Fruit fly (Drosophila melanogaster) whole organism, embryonic: Measurements from ENCODE around the gene Actn3.
A peak's percentile ranks its signal among the peaks of the same experiment; 100 is the strongest.

Experiments used
- Abd-B ChIP-seq: fragments of 200-800 bp; sonication (Bioruptor generic); optimal IDR thresholded peaks from 2 replicates; lab custom pipeline; 2018; ENCODE audit warnings: missing biosample characterization, mild to moderate bottlenecking, missing genetic modification characterization, moderate library complexity
- Atf-2 ChIP-seq: fragments of 200-800 bp; sonication (Bioruptor generic); optimal IDR thresholded peaks from 2 replicates; lab custom pipeline; 2016; ENCODE audit warnings: missing biosample characterization, missing genetic modification characterization
- Bgb ChIP-seq: fragments of 200-800 bp; sonication (Bioruptor generic); IDR thresholded peaks from 2 replicates; pipeline ENCODE4 v1.3.6; 2022; ENCODE audit warnings: missing biosample characterization, missing genetic modification characterization; ENCODE audit not compliant: partially characterized antibody
- C15 ChIP-seq: fragments of 200-800 bp; sonication (Bioruptor generic); IDR thresholded peaks from 3 replicates; pipeline ENCODE4 v1.3.6; 2022; ENCODE audit warnings: missing biosample characterization, missing genetic modification characterization
- CG11085 ChIP-seq: fragments of 200-800 bp; sonication (Bioruptor generic); IDR thresholded peaks from 2 replicates; pipeline ENCODE4 v1.3.6; 2022; ENCODE audit warnings: missing biosample characterization, missing genetic modification characterization
- CG12236 ChIP-seq: fragments of 200-800 bp; sonication (Bioruptor generic); optimal IDR thresholded peaks from 2 replicates; lab custom pipeline; 2016; ENCODE audit warnings: missing biosample characterization, missing genetic modification characterization
- CG12659 ChIP-seq: fragments of 200-800 bp; sonication (Bioruptor generic); optimal IDR thresholded peaks from 3 replicates; lab custom pipeline; 2017; ENCODE audit warnings: mild to moderate bottlenecking, missing biosample characterization, missing genetic modification reagents, missing genetic modification characterization
- CG13894 ChIP-seq: fragments of 200-800 bp; sonication (Bioruptor generic); optimal IDR thresholded peaks from 3 replicates; lab custom pipeline; 2018; ENCODE audit warnings: missing biosample characterization, mild to moderate bottlenecking, missing genetic modification characterization, moderate library complexity
- CG14860 ChIP-seq: fragments of 200-800 bp; sonication (Bioruptor generic); IDR thresholded peaks from 3 replicates; pipeline ENCODE4 v1.3.6; 2022; ENCODE audit warnings: missing biosample characterization, missing genetic modification characterization; ENCODE audit not compliant: partially characterized antibody
- CG15269 ChIP-seq: fragments of 200-800 bp; sonication (Bioruptor generic); optimal IDR thresholded peaks from 2 replicates; lab custom pipeline; 2018; ENCODE audit warnings: missing biosample characterization, mild to moderate bottlenecking, missing genetic modification characterization, moderate library complexity
- CG1529 ChIP-seq: fragments of 200-800 bp; sonication (Bioruptor generic); optimal IDR thresholded peaks from 3 replicates; lab custom pipeline; 2018; ENCODE audit warnings: missing biosample characterization, missing genetic modification characterization
- CG16779 ChIP-seq: fragments of 200-800 bp; sonication (Bioruptor generic); IDR thresholded peaks from 2 replicates; pipeline ENCODE4 v1.3.6; 2022; ENCODE audit warnings: missing biosample characterization, missing genetic modification characterization
- CG16863 ChIP-seq: fragments of 200-800 bp; sonication (Bioruptor generic); optimal IDR thresholded peaks from 3 replicates; lab custom pipeline; 2016; ENCODE audit warnings: missing biosample characterization, missing genetic modification characterization
- CG17912 ChIP-seq: fragments of 200-800 bp; sonication (Bioruptor generic); optimal IDR thresholded peaks from 2 replicates; lab custom pipeline; 2018; ENCODE audit warnings: missing biosample characterization, mild to moderate bottlenecking, missing genetic modification characterization
- CG18476 ChIP-seq: fragments of 200-800 bp; sonication (Bioruptor generic); optimal IDR thresholded peaks from 2 replicates; lab custom pipeline; 2016; ENCODE audit warnings: missing biosample characterization, mild to moderate bottlenecking, missing genetic modification characterization
- CG18599 ChIP-seq: fragments of 200-800 bp; sonication (Bioruptor generic); optimal IDR thresholded peaks from 3 replicates; lab custom pipeline; 2017; ENCODE audit warnings: missing biosample characterization, missing genetic modification characterization, mild to moderate bottlenecking, moderate library complexity, missing genetic modification reagents
- CG18764 ChIP-seq: fragments of 200-800 bp; sonication (Bioruptor generic); optimal IDR thresholded peaks from 3 replicates; lab custom pipeline; 2016; ENCODE audit warnings: missing biosample characterization, missing genetic modification characterization
- CG2120 ChIP-seq: fragments of 200-800 bp; sonication (Bioruptor generic); optimal IDR thresholded peaks from 3 replicates; lab custom pipeline; 2016; ENCODE audit warnings: missing biosample characterization, missing genetic modification characterization
- CG2889 ChIP-seq: fragments of 200-800 bp; sonication (Bioruptor generic); IDR thresholded peaks from 3 replicates; pipeline ENCODE4 v1.3.6; 2022; ENCODE audit warnings: missing biosample characterization, missing genetic modification characterization
- CG30020 ChIP-seq: fragments of 200-800 bp; optimal IDR thresholded peaks from 2 replicates; lab custom pipeline; 2019; ENCODE audit warnings: missing biosample characterization, mild to moderate bottlenecking, missing genetic modification characterization, moderate library complexity
- CG3065 ChIP-seq: fragments of 200-800 bp; sonication (Bioruptor generic); optimal IDR thresholded peaks from 2 replicates; lab custom pipeline; 2016; ENCODE audit warnings: missing biosample characterization, missing genetic modification characterization
- CG34376 ChIP-seq: fragments of 200-800 bp; sonication (Bioruptor generic); optimal IDR thresholded peaks from 2 replicates; lab custom pipeline; 2018; ENCODE audit warnings: missing biosample characterization, mild to moderate bottlenecking, missing genetic modification characterization
- CG6791 ChIP-seq: fragments of 200-800 bp; sonication (Bioruptor generic); IDR thresholded peaks from 3 replicates; pipeline ENCODE4 v1.3.6; 2022; ENCODE audit warnings: missing biosample characterization, missing genetic modification characterization; ENCODE audit not compliant: partially characterized antibody
- CG6813 ChIP-seq: fragments of 200-800 bp; sonication (Bioruptor generic); optimal IDR thresholded peaks from 2 replicates; lab custom pipeline; 2017; ENCODE audit warnings: missing biosample characterization, missing genetic modification characterization, mild to moderate bottlenecking, moderate library complexity, missing genetic modification reagents
- CG6854 ChIP-seq: fragments of 200-800 bp; sonication (Bioruptor generic); optimal IDR thresholded peaks from 3 replicates; lab custom pipeline; 2017; ENCODE audit warnings: missing biosample characterization, mild to moderate bottlenecking, missing genetic modification characterization
- CG8765 ChIP-seq: fragments of 200-800 bp; sonication (Bioruptor generic); IDR thresholded peaks from 2 replicates; pipeline ENCODE4 v1.3.6; 2022; ENCODE audit warnings: missing biosample characterization, missing genetic modification characterization
- CG9609 ChIP-seq: fragments of 200-800 bp; sonication (Bioruptor generic); optimal IDR thresholded peaks from 3 replicates; lab custom pipeline; 2016; ENCODE audit warnings: missing biosample characterization, missing genetic modification characterization
- Hand ChIP-seq: fragments of 200-800 bp; sonication (Bioruptor generic); optimal IDR thresholded peaks from 2 replicates; lab custom pipeline; 2017; ENCODE audit warnings: mild to moderate bottlenecking, missing biosample characterization, missing genetic modification reagents, missing genetic modification characterization
- Hr51 ChIP-seq, 2 experiments: fragments of 200-800 bp; sonication (Bioruptor generic); optimal IDR thresholded peaks; 2 replicates in 1 of 2; 3 replicates in 1 of 2; lab custom pipeline; 2016 to 2018; ENCODE audit warnings: missing biosample characterization in 2 of 2, missing genetic modification characterization in 2 of 2, mild to moderate bottlenecking in 1 of 2, moderate library complexity in 1 of 2
- Max ChIP-seq: fragments of 200-800 bp; sonication (Bioruptor generic); optimal IDR thresholded peaks from 2 replicates; lab custom pipeline; 2016; ENCODE audit warnings: missing biosample characterization, mild to moderate bottlenecking, missing genetic modification characterization
- NFAT ChIP-seq: fragments of 200-800 bp; sonication (Bioruptor generic); IDR thresholded peaks from 2 replicates; pipeline ENCODE4 v1.3.6; 2022; ENCODE audit warnings: missing biosample characterization, missing genetic modification characterization
- Sin3A ChIP-seq: fragments of >200 bp; optimal IDR thresholded peaks from 2 replicates; lab custom pipeline; 2018
- Sox100B ChIP-seq: fragments of 200-800 bp; sonication (Bioruptor generic); optimal IDR thresholded peaks from 3 replicates; lab custom pipeline; 2018; ENCODE audit warnings: missing biosample characterization, mild to moderate bottlenecking, missing genetic modification characterization
- Taf1 ChIP-seq: fragments of 200-800 bp; sonication (Bioruptor generic); IDR thresholded peaks from 2 replicates; pipeline ENCODE4 v1.3.6; 2022; ENCODE audit warnings: missing biosample characterization, missing genetic modification characterization
- Trl ChIP-seq, 3 experiments: fragments of >200 bp in 2 of 3; fragments of 200-800 bp in 1 of 3; sonication (Bioruptor generic) in 1 of 3; optimal IDR thresholded peaks; 2 replicates in 1 of 3; 3 replicates in 2 of 3; lab custom pipeline; 2016 to 2017; ENCODE audit warnings: missing biosample characterization in 1 of 3, missing genetic modification characterization in 1 of 3
- ab ChIP-seq: fragments of 200-800 bp; sonication (Bioruptor generic); optimal IDR thresholded peaks from 2 replicates; lab custom pipeline; 2016; ENCODE audit warnings: missing biosample characterization, missing genetic modification characterization
- ac ChIP-seq: fragments of 200-800 bp; sonication (Bioruptor generic); optimal IDR thresholded peaks from 3 replicates; lab custom pipeline; 2017; ENCODE audit warnings: missing biosample characterization, mild to moderate bottlenecking, missing genetic modification characterization
- fru ChIP-seq: fragments of >200 bp; optimal IDR thresholded peaks from 2 replicates; lab custom pipeline; 2017
- gfzf ChIP-seq: fragments of 200-800 bp; sonication (Bioruptor generic); optimal IDR thresholded peaks from 2 replicates; lab custom pipeline; 2016; ENCODE audit warnings: missing biosample characterization, mild to moderate bottlenecking, missing genetic modification characterization, moderate library complexity
- grau ChIP-seq: fragments of 200-800 bp; optimal IDR thresholded peaks from 3 replicates; lab custom pipeline; 2019; ENCODE audit warnings: missing biosample characterization, mild to moderate bottlenecking, missing genetic modification characterization, moderate library complexity
- insv ChIP-seq, 2 experiments: fragments of 200-800 bp; sonication (Bioruptor generic); optimal IDR thresholded peaks; 3 replicates each; lab custom pipeline; 2016 to 2018; ENCODE audit warnings: missing biosample characterization in 2 of 2, missing genetic modification characterization in 2 of 2
- inv ChIP-seq: fragments of 200-800 bp; sonication (Bioruptor generic); IDR thresholded peaks from 2 replicates; pipeline ENCODE4 v1.3.6; 2022; ENCODE audit warnings: missing biosample characterization, missing genetic modification characterization; ENCODE audit not compliant: partially characterized antibody
- otp ChIP-seq: fragments of 200-800 bp; sonication (Bioruptor generic); IDR thresholded peaks from 3 replicates; pipeline ENCODE4, ENCODE4 v1.3.6; 2022; ENCODE audit warnings: missing biosample characterization, missing genetic modification characterization
- pros ChIP-seq: fragments of 200-800 bp; sonication (Bioruptor generic); optimal IDR thresholded peaks from 3 replicates; lab custom pipeline; 2019; ENCODE audit warnings: missing biosample characterization, mild to moderate bottlenecking, missing genetic modification characterization, moderate library complexity
- ro ChIP-seq: fragments of 200-800 bp; sonication (Bioruptor generic); IDR thresholded peaks from 2 replicates; pipeline ENCODE4 v1.3.6; 2022; ENCODE audit warnings: missing biosample characterization, missing genetic modification characterization
- tup ChIP-seq: fragments of 200-800 bp; sonication (Bioruptor generic); optimal IDR thresholded peaks from 2 replicates; lab custom pipeline; 2016; ENCODE audit warnings: missing biosample characterization, mild to moderate bottlenecking, missing genetic modification characterization, moderate library complexity
- usp ChIP-seq: fragments of >200 bp; optimal IDR thresholded peaks from 2 replicates; lab custom pipeline; 2017; ENCODE audit warnings: missing biosample characterization, missing genetic modification characterization
- zen2 ChIP-seq: fragments of 200-800 bp; sonication (Bioruptor generic); IDR thresholded peaks from 3 replicates; pipeline ENCODE4 v1.3.6; 2022; ENCODE audit warnings: missing biosample characterization, missing genetic modification characterization; ENCODE audit not compliant: partially characterized antibody
- zf30C ChIP-seq: fragments of 200-800 bp; sonication (Bioruptor generic); optimal IDR thresholded peaks from 3 replicates; lab custom pipeline; 2018; ENCODE audit warnings: missing biosample characterization, mild to moderate bottlenecking, missing genetic modification characterization
- zfh1 ChIP-seq: fragments of 200-800 bp; sonication (Bioruptor generic); IDR thresholded peaks from 3 replicates; pipeline ENCODE4 v1.3.6; 2022; ENCODE audit warnings: missing biosample characterization, missing genetic modification characterization

Actn3 gene

dm6 chr3R:16977745-16978305 lies at the start of gene Actn3:
TSS of gene Actn3 (minus strand) at chr3R:16977795.
- 0 out of 2 replicates have a peak, but pooled peaks have one; percentile 7 for TF ChIP-seq CG11085
- no peak for TF ChIP-seq Max
- TF ChIP-seq usp = no peak
- TF ChIP-seq ac (GFP tag; lab: Kevin White, UChicago) = no peak
- TF ChIP-seq Abd-B (GFP tag; lab: Kevin White, UChicago) = peak; percentile 57
- TF ChIP-seq Trl (optimal IDR thresholded peaks at IDR 0.05; lab: Kevin White, UChicago) = no peak
- no peak for TF ChIP-seq Trl (GFP tag; optimal IDR thresholded peaks at IDR 0.05; lab: Kevin White, UChicago)
- TF ChIP-seq Atf-2 = no peak
- peak in 1 of 2 experiments; percentile 100 for TF ChIP-seq insv (GFP tag; optimal IDR thresholded peaks at IDR 0.05; lab: Kevin White, UChicago)
- TF ChIP-seq CG8765 = no peak
- TF ChIP-seq NFAT (GFP tag; lab: Robert Waterston, UW) = no peak
- no peak for TF ChIP-seq Sox100B (GFP tag; lab: Kevin White, UChicago)
- TF ChIP-seq CG12659 (GFP tag; lab: Kevin White, UChicago) = no peak
- TF ChIP-seq CG34376 (GFP tag; lab: Kevin White, UChicago) = no peak
- no peak for TF ChIP-seq zfh1
- TF ChIP-seq CG13894 (tag; lab: Kevin White, UChicago) = no peak
- peak; percentile 73 for TF ChIP-seq Bgb (GFP tag; lab: Robert Waterston, UW)
- peak; percentile 11; the same call in 1 of the 3 replicates for TF ChIP-seq CG14860 (GFP tag; lab: Robert Waterston, UW)
- 0 out of 3 replicates have a peak, but pooled peaks have one; percentile 39 for TF ChIP-seq CG6791 (GFP tag; lab: Robert Waterston, UW)
- no peak for TF ChIP-seq Sin3A (lab: Kevin White, UChicago)
- no peak for TF ChIP-seq ab (GFP tag; lab: Kevin White, UChicago)
- no peak for TF ChIP-seq CG1529 (GFP tag; lab: Kevin White, UChicago)
- TF ChIP-seq CG6813 (GFP tag; lab: Kevin White, UChicago) = no peak
- TF ChIP-seq CG15269 = no peak
- no peak for TF ChIP-seq gfzf (GFP tag; lab: Kevin White, UChicago)
- TF ChIP-seq Hand = no peak
- TF ChIP-seq CG18764 (GFP tag; lab: Kevin White, UChicago) = no peak
- TF ChIP-seq tup = no peak
- no peak for TF ChIP-seq C15 (GFP tag; lab: Robert Waterston, UW)
- no peak for TF ChIP-seq Hr51 (GFP tag; optimal IDR thresholded peaks at IDR 0.05; lab: Kevin White, UChicago)
- TF ChIP-seq CG18599 (GFP tag; lab: Kevin White, UChicago) = no peak
- TF ChIP-seq ro (GFP tag; lab: Robert Waterston, UW) = no peak
- TF ChIP-seq Taf1 (GFP tag; lab: Robert Waterston, UW) = no peak
- TF ChIP-seq CG6854 (GFP tag; lab: Kevin White, UChicago) = no peak
- TF ChIP-seq zf30C (GFP tag; lab: Kevin White, UChicago) = no peak
- no peak for TF ChIP-seq grau (tag; lab: Kevin White, UChicago)
- TF ChIP-seq inv (GFP tag; lab: Robert Waterston, UW) = peak; percentile 16; the same call in 1 of the 2 replicates
- TF ChIP-seq otp (GFP tag; lab: Robert Waterston, UW) = no peak
- no peak for TF ChIP-seq CG12236 (GFP tag; lab: Kevin White, UChicago)
- TF ChIP-seq CG2889 (GFP tag; lab: Robert Waterston, UW) = no peak
- no peak for TF ChIP-seq CG3065
- TF ChIP-seq zen2 = no peak
- no peak for TF ChIP-seq CG9609 (GFP tag; lab: Kevin White, UChicago)
- no peak for TF ChIP-seq CG16779 (GFP tag; lab: Robert Waterston, UW)
- no peak for TF ChIP-seq CG16863 (GFP tag; lab: Kevin White, UChicago)
- no peak for TF ChIP-seq CG2120
- TF ChIP-seq CG18476 (GFP tag; lab: Kevin White, UChicago) = no peak
- TF ChIP-seq CG17912 (GFP tag; lab: Kevin White, UChicago) = no peak
- TF ChIP-seq CG30020 = no peak
- no peak for TF ChIP-seq fru (lab: Kevin White, UChicago)
- no peak for TF ChIP-seq pros (GFP tag; lab: Kevin White, UChicago)
